Worm (Caenorhabditis elegans) whole organism, late embryonic: ENCODE measurements around the gene B0361.9.

Experiments used
- F13H6.1 ChIP-seq: sonication (generic microtip); optimal IDR thresholded peaks from 2 replicates; lab custom pipeline; 2016; ENCODE audit warnings: missing genetic modification characterization, missing compliant biosample characterization
- ceh-48 ChIP-seq: sonication (generic microtip); optimal IDR thresholded peaks from 2 replicates; lab custom pipeline; 2016; ENCODE audit warnings: missing genetic modification characterization, inconsistent platforms, missing compliant biosample characterization
- elt-2 ChIP-seq: sonication (generic microtip); optimal IDR thresholded peaks from 2 replicates; lab custom pipeline; 2016; ENCODE audit warnings: missing genetic modification reagents, missing genetic modification characterization, missing compliant biosample characterization
- fkh-10 ChIP-seq: fragments of 150-350 bp; optimal IDR thresholded peaks from 2 replicates; lab custom pipeline; 2014; ENCODE audit warnings: missing biosample characterization, missing genetic modification reagents, missing genetic modification characterization
- nfya-1 ChIP-seq: sonication (generic microtip); optimal IDR thresholded peaks from 2 replicates; lab custom pipeline; 2017; ENCODE audit warnings: missing genetic modification characterization, mild to moderate bottlenecking, missing compliant biosample characterization, antibody characterized with exemption, moderate library complexity
- sox-4 ChIP-seq: sonication (generic microtip); optimal IDR thresholded peaks from 2 replicates; lab custom pipeline; 2017; ENCODE audit warnings: mild to moderate bottlenecking, missing genetic modification characterization, inconsistent platforms, missing compliant biosample characterization
- tbx-2 ChIP-seq: sonication (generic microtip); optimal IDR thresholded peaks from 2 replicates; lab custom pipeline; 2016; ENCODE audit warnings: missing genetic modification characterization, missing compliant biosample characterization
- ztf-16 ChIP-seq: sonication (generic microtip); optimal IDR thresholded peaks from 2 replicates; lab custom pipeline; 2017; ENCODE audit warnings: missing genetic modification characterization, missing compliant biosample characterization

DNA sequence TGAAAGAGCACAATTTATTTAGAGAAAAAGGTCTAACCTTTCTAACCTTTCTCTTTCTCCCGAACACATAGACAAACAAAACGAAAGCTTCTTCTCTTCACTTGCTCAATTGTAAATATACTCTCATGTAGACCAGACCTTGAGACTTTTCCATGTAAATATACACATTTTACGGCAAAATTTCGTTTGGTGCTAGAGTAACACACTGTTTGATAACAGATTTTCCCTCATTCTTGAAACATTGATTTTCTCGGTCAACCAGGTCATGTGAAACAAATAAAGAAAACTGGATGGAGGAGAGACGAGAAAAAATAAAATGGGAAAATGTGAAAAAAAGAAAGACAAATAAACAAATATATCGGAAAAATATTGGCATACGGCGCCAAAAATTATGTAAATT lies 22.6 kb upstream of the B0361.9 start:
- no peak for TF ChIP-seq fkh-10 (GFP tag; lab: Kevin White, UChicago)
- TF ChIP-seq ceh-48 (tag; lab: Kevin White, UChicago): no peak
- no peak for TF ChIP-seq tbx-2
- TF ChIP-seq F13H6.1 (tag; lab: Kevin White, UChicago): no peak
- TF ChIP-seq sox-4 (tag; lab: Kevin White, UChicago): no peak
- TF ChIP-seq elt-2 (tag; lab: Kevin White, UChicago): no peak
- no peak for TF ChIP-seq ztf-16
- TF ChIP-seq nfya-1 (tag; lab: Kevin White, UChicago): no peak
